Worm (Caenorhabditis elegans) whole organism, late embryonic: ENCODE measurements around the gene M03D4.4.

Source experiments
- C38D4.7 ChIP-seq: fragments of 200-800 bp; sonication (Bioruptor generic); optimal IDR thresholded peaks from 2 replicates; lab custom pipeline; 2018; ENCODE audit warnings: mild to moderate bottlenecking, missing genetic modification characterization, moderate library complexity, missing compliant biosample characterization
- F13H6.1 ChIP-seq: sonication (generic microtip); optimal IDR thresholded peaks from 2 replicates; lab custom pipeline; 2016; ENCODE audit warnings: missing genetic modification characterization, missing compliant biosample characterization
- K09A11.1 ChIP-seq: sonication (generic microtip); optimal IDR thresholded peaks from 2 replicates; lab custom pipeline; 2017; ENCODE audit warnings: antibody characterized with exemption, mild to moderate bottlenecking, missing genetic modification characterization, missing compliant biosample characterization; ENCODE audit not compliant: insufficient read depth
- T23F11.4 ChIP-seq: fragments of 200-800 bp; sonication (Bioruptor generic); optimal IDR thresholded peaks from 2 replicates; lab custom pipeline; 2018; ENCODE audit warnings: mild to moderate bottlenecking, missing genetic modification characterization, missing compliant biosample characterization
- ahr-1 ChIP-seq: sonication (generic microtip); optimal IDR thresholded peaks from 2 replicates; lab custom pipeline; 2016; ENCODE audit warnings: missing genetic modification characterization, missing compliant biosample characterization
- ceh-14 ChIP-seq: sonication (generic microtip); optimal IDR thresholded peaks from 2 replicates; lab custom pipeline; 2016; ENCODE audit warnings: missing genotype, missing genetic modification characterization, missing compliant biosample characterization
- ceh-18 ChIP-seq: sonication (generic microtip); optimal IDR thresholded peaks from 2 replicates; lab custom pipeline; 2016; ENCODE audit warnings: missing genetic modification characterization, missing compliant biosample characterization
- ceh-19 ChIP-seq: fragments of 200-800 bp; sonication (Bioruptor generic); optimal IDR thresholded peaks from 2 replicates; lab custom pipeline; 2018; ENCODE audit warnings: mild to moderate bottlenecking, missing genetic modification characterization, missing compliant biosample characterization
- ceh-2 ChIP-seq: sonication (generic microtip); optimal IDR thresholded peaks from 2 replicates; lab custom pipeline; 2016; ENCODE audit warnings: missing genotype, missing genetic modification characterization, missing compliant biosample characterization
- ceh-30 ChIP-seq: fragments of 150-350 bp; optimal IDR thresholded peaks from 2 replicates; lab custom pipeline; 2014; ENCODE audit warnings: missing biosample characterization, missing genetic modification characterization
- ceh-34 ChIP-seq: sonication (generic microtip); optimal IDR thresholded peaks from 2 replicates; lab custom pipeline; 2016; ENCODE audit warnings: mild to moderate bottlenecking, missing genetic modification characterization, missing compliant biosample characterization
- ceh-45 ChIP-seq: fragments of 200-800 bp; sonication (Bioruptor generic); IDR thresholded peaks from 2 replicates; pipeline ENCODE4 v1.3.6; 2022; ENCODE audit warnings: missing genetic modification reagents, missing genetic modification characterization, missing compliant biosample characterization
- ceh-6 ChIP-seq: fragments of 200-800 bp; sonication (Bioruptor generic); optimal IDR thresholded peaks from 2 replicates; lab custom pipeline; 2018; ENCODE audit warnings: mild to moderate bottlenecking, missing genetic modification characterization, missing compliant biosample characterization
- ceh-9 ChIP-seq: sonication (generic microtip); optimal IDR thresholded peaks from 2 replicates; lab custom pipeline; 2016; ENCODE audit warnings: mild to moderate bottlenecking, missing genetic modification characterization, inconsistent platforms, missing compliant biosample characterization
- che-1 ChIP-seq: sonication (generic microtip); optimal IDR thresholded peaks from 2 replicates; lab custom pipeline; 2016; ENCODE audit warnings: mild to moderate bottlenecking, missing genetic modification characterization, missing compliant biosample characterization
- elt-2 ChIP-seq: sonication (generic microtip); optimal IDR thresholded peaks from 2 replicates; lab custom pipeline; 2016; ENCODE audit warnings: missing genetic modification reagents, missing genetic modification characterization, missing compliant biosample characterization
- elt-4 ChIP-seq: sonication (generic microtip); optimal IDR thresholded peaks from 2 replicates; lab custom pipeline; 2016; ENCODE audit warnings: missing genetic modification characterization, missing compliant biosample characterization
- ets-4 ChIP-seq: sonication (generic microtip); optimal IDR thresholded peaks from 2 replicates; lab custom pipeline; 2016; ENCODE audit warnings: missing genetic modification characterization, missing compliant biosample characterization
- fax-1 ChIP-seq: sonication (generic microtip); optimal IDR thresholded peaks from 2 replicates; lab custom pipeline; 2016; ENCODE audit warnings: missing genotype, missing genetic modification characterization, missing compliant biosample characterization
- fkh-10 ChIP-seq: fragments of 150-350 bp; optimal IDR thresholded peaks from 2 replicates; lab custom pipeline; 2014; ENCODE audit warnings: missing biosample characterization, missing genetic modification reagents, missing genetic modification characterization
- fkh-6 ChIP-seq: sonication (generic microtip); optimal IDR thresholded peaks from 2 replicates; lab custom pipeline; 2016; ENCODE audit warnings: missing genetic modification characterization, missing compliant biosample characterization
- gmeb-2 ChIP-seq: sonication (generic microtip); optimal IDR thresholded peaks from 2 replicates; lab custom pipeline; 2016; ENCODE audit warnings: missing genetic modification characterization, inconsistent platforms, missing compliant biosample characterization
- hlh-13 ChIP-seq: fragments of 200-800 bp; sonication (Bioruptor generic); optimal IDR thresholded peaks from 2 replicates; lab custom pipeline; 2018; ENCODE audit warnings: mild to moderate bottlenecking, missing genetic modification characterization, missing compliant biosample characterization
- hlh-15 ChIP-seq: sonication (generic microtip); optimal IDR thresholded peaks from 2 replicates; lab custom pipeline; 2016; ENCODE audit warnings: missing genetic modification characterization, missing compliant biosample characterization
- hlh-30 ChIP-seq: sonication (generic microtip); optimal IDR thresholded peaks from 2 replicates; lab custom pipeline; 2017; ENCODE audit warnings: antibody characterized with exemption, missing genetic modification characterization, missing compliant biosample characterization; ENCODE audit not compliant: insufficient read depth
- hlh-6 ChIP-seq: sonication (generic microtip); optimal IDR thresholded peaks from 2 replicates; lab custom pipeline; 2016; ENCODE audit warnings: missing genotype, missing genetic modification characterization, missing compliant biosample characterization
- hlh-8 ChIP-seq: sonication (generic microtip); optimal IDR thresholded peaks from 2 replicates; lab custom pipeline; 2016; ENCODE audit warnings: missing genotype, missing genetic modification characterization, missing compliant biosample characterization
- lin-11 ChIP-seq: fragments of 200-800 bp; sonication (Bioruptor generic); optimal IDR thresholded peaks from 2 replicates; lab custom pipeline; 2018; ENCODE audit warnings: mild to moderate bottlenecking, missing genetic modification characterization, missing compliant biosample characterization
- madf-2 ChIP-seq: sonication (generic microtip); optimal IDR thresholded peaks from 2 replicates; lab custom pipeline; 2017; ENCODE audit warnings: missing genetic modification characterization, missing compliant biosample characterization
- nfya-1 ChIP-seq: sonication (generic microtip); optimal IDR thresholded peaks from 2 replicates; lab custom pipeline; 2017; ENCODE audit warnings: missing genetic modification characterization, mild to moderate bottlenecking, missing compliant biosample characterization, antibody characterized with exemption, moderate library complexity
- nhr-11 ChIP-seq: fragments of 150-350 bp; optimal IDR thresholded peaks from 2 replicates; lab custom pipeline; 2014; ENCODE audit warnings: missing biosample characterization, missing genetic modification characterization
- nhr-232 ChIP-seq: sonication (generic microtip); optimal IDR thresholded peaks from 2 replicates; lab custom pipeline; 2016; ENCODE audit warnings: missing genetic modification characterization, missing compliant biosample characterization
- odd-2 ChIP-seq: sonication (generic microtip); optimal IDR thresholded peaks from 2 replicates; lab custom pipeline; 2017; ENCODE audit warnings: antibody characterized with exemption, mild to moderate bottlenecking, missing genetic modification characterization, missing compliant biosample characterization
- pat-9 ChIP-seq: fragments of 200-800 bp; sonication (Bioruptor generic); optimal IDR thresholded peaks from 2 replicates; lab custom pipeline; 2018; ENCODE audit warnings: mild to moderate bottlenecking, missing genetic modification characterization, moderate library complexity, missing compliant biosample characterization
- pax-1 ChIP-seq: fragments of 150-350 bp; optimal IDR thresholded peaks from 2 replicates; lab custom pipeline; 2014; ENCODE audit warnings: missing biosample characterization, missing genetic modification characterization
- pha-2 ChIP-seq: sonication (generic microtip); optimal IDR thresholded peaks from 2 replicates; lab custom pipeline; 2017; ENCODE audit warnings: mild to moderate bottlenecking, missing genetic modification characterization, missing compliant biosample characterization
- pqm-1 ChIP-seq: sonication (generic microtip); optimal IDR thresholded peaks from 2 replicates; lab custom pipeline; 2016; ENCODE audit warnings: missing genetic modification characterization, missing compliant biosample characterization
- ref-2 ChIP-seq: sonication (generic microtip); optimal IDR thresholded peaks from 2 replicates; lab custom pipeline; 2016; ENCODE audit warnings: missing genetic modification characterization, missing compliant biosample characterization
- rnt-1 ChIP-seq: sonication (generic microtip); optimal IDR thresholded peaks from 2 replicates; lab custom pipeline; 2016; ENCODE audit warnings: missing genetic modification characterization, missing compliant biosample characterization
- sdc-2 ChIP-seq: sonication (generic microtip); optimal IDR thresholded peaks from 2 replicates; lab custom pipeline; 2016; ENCODE audit warnings: missing genotype, missing genetic modification characterization, missing compliant biosample characterization
- sox-2 ChIP-seq: fragments of 200-800 bp; sonication (Bioruptor generic); IDR thresholded peaks from 2 replicates; pipeline ENCODE4 v1.3.6; 2022; ENCODE audit warnings: missing genetic modification reagents, missing genetic modification characterization, missing compliant biosample characterization
- sox-4 ChIP-seq: sonication (generic microtip); optimal IDR thresholded peaks from 2 replicates; lab custom pipeline; 2017; ENCODE audit warnings: mild to moderate bottlenecking, missing genetic modification characterization, inconsistent platforms, missing compliant biosample characterization
- syd-9 ChIP-seq: sonication (generic microtip); optimal IDR thresholded peaks from 2 replicates; lab custom pipeline; 2016; ENCODE audit warnings: mild to moderate bottlenecking, missing genetic modification characterization, moderate library complexity, missing compliant biosample characterization
- tbx-7 ChIP-seq: sonication (generic microtip); optimal IDR thresholded peaks from 2 replicates; lab custom pipeline; 2016; ENCODE audit warnings: missing genotype, missing genetic modification characterization, missing compliant biosample characterization
- ttx-3 ChIP-seq: sonication (generic microtip); optimal IDR thresholded peaks from 2 replicates; lab custom pipeline; 2016; ENCODE audit warnings: missing genetic modification reagents, missing genetic modification characterization, missing compliant biosample characterization
- unc-42 ChIP-seq: sonication (generic microtip); optimal IDR thresholded peaks from 2 replicates; lab custom pipeline; 2016; ENCODE audit warnings: missing genotype, missing genetic modification characterization, missing compliant biosample characterization
- unc-55 ChIP-seq: sonication (generic microtip); optimal IDR thresholded peaks from 2 replicates; lab custom pipeline; 2017; ENCODE audit warnings: missing biosample characterization, missing genetic modification reagents, missing genetic modification characterization
- unc-86 ChIP-seq: sonication (generic microtip); optimal IDR thresholded peaks from 2 replicates; lab custom pipeline; 2016; ENCODE audit warnings: missing genetic modification characterization, missing compliant biosample characterization
- zip-5 ChIP-seq: sonication (generic microtip); optimal IDR thresholded peaks from 2 replicates; lab custom pipeline; 2016; ENCODE audit warnings: missing genetic modification characterization, missing compliant biosample characterization

Gene M03D4.4

ce11 chrIV:6097040-6097928 lies 29.8 kb downstream of the M03D4.4 start (continued):
- TF ChIP-seq syd-9, result peak; percentile 59
- peak; percentile 73 for TF ChIP-seq nfya-1
- TF ChIP-seq ceh-19 (GFP tag; lab: Kevin White, UChicago), result peak; percentile 55
- TF ChIP-seq ets-4 (tag; lab: Kevin White, UChicago), result peak; percentile 14
- no peak for TF ChIP-seq pha-2
- no peak for TF ChIP-seq zip-5 (tag; lab: Kevin White, UChicago)
- TF ChIP-seq odd-2 (tag; lab: Kevin White, UChicago), result no peak
- TF ChIP-seq ahr-1 (tag; lab: Kevin White, UChicago), result no peak
- TF ChIP-seq ttx-3 (tag; lab: Kevin White, UChicago), result no peak
- no peak for TF ChIP-seq ceh-9 (tag; lab: Kevin White, UChicago)
- TF ChIP-seq sox-2 (GFP tag; lab: Robert Waterston, UW), result peak; percentile 57
- no peak for TF ChIP-seq hlh-6
- peak; percentile 56 for TF ChIP-seq ref-2 (tag; lab: Kevin White, UChicago)
- no peak for TF ChIP-seq nhr-232 (tag; lab: Kevin White, UChicago)
- no peak for TF ChIP-seq pqm-1 (tag; lab: Kevin White, UChicago)
- no peak for TF ChIP-seq hlh-8 (tag; lab: Kevin White, UChicago)
- TF ChIP-seq ceh-34 (tag; lab: Kevin White, UChicago), result peak; percentile 85
- TF ChIP-seq ceh-14 (tag; lab: Kevin White, UChicago), result peak; percentile 49
- peak; percentile 26 for TF ChIP-seq pat-9 (tag; lab: Kevin White, UChicago)
- TF ChIP-seq sox-4 (tag; lab: Kevin White, UChicago), result no peak
- no peak for TF ChIP-seq fax-1 (tag; lab: Kevin White, UChicago)
- peak; percentile 43 for TF ChIP-seq T23F11.4
- TF ChIP-seq ceh-2 (tag; lab: Kevin White, UChicago), result peak; percentile 6
- no peak for TF ChIP-seq tbx-7
- TF ChIP-seq sdc-2 (tag; lab: Kevin White, UChicago), result peak; percentile 56
- TF ChIP-seq ceh-18 (tag; lab: Kevin White, UChicago), result peak; percentile 80
- TF ChIP-seq elt-4 (tag; lab: Kevin White, UChicago), result no peak
- TF ChIP-seq F13H6.1, result peak; percentile 65
- TF ChIP-seq rnt-1 (tag; lab: Kevin White, UChicago), result peak; percentile 72
- no peak for TF ChIP-seq fkh-10 (GFP tag; lab: Kevin White, UChicago)
- no peak for TF ChIP-seq unc-86 (tag; lab: Kevin White, UChicago)
- TF ChIP-seq C38D4.7, result no peak
- no peak for TF ChIP-seq nhr-11 (tag; lab: Kevin White, UChicago)
- no peak for TF ChIP-seq hlh-15 (tag; lab: Kevin White, UChicago)
- no peak for TF ChIP-seq hlh-30 (tag; lab: Kevin White, UChicago)
- TF ChIP-seq lin-11 (tag; lab: Kevin White, UChicago), result no peak
- no peak for TF ChIP-seq fkh-6
- TF ChIP-seq ceh-6 (GFP tag; lab: Kevin White, UChicago), result no peak
- TF ChIP-seq ceh-30 (tag; lab: Kevin White, UChicago), result no peak
- TF ChIP-seq unc-55 (GFP tag; lab: Kevin White, UChicago), result no peak

- no peak for TF ChIP-seq elt-4 (tag; lab: Kevin White, UChicago)
- TF ChIP-seq hlh-13, result no peak
- TF ChIP-seq ceh-45 (GFP tag; lab: Robert Waterston, UW), result no peak
- no peak for TF ChIP-seq nfya-1
- TF ChIP-seq madf-2 (tag; lab: Kevin White, UChicago), result no peak
- no peak for TF ChIP-seq unc-86 (tag; lab: Kevin White, UChicago)
- TF ChIP-seq nhr-11 (tag; lab: Kevin White, UChicago), result no peak
- TF ChIP-seq C38D4.7, result no peak
- TF ChIP-seq syd-9, result no peak
- TF ChIP-seq pax-1 (tag; lab: Kevin White, UChicago), result no peak
- TF ChIP-seq unc-42 (tag; lab: Kevin White, UChicago), result no peak
- TF ChIP-seq pqm-1 (tag; lab: Kevin White, UChicago), result no peak
- TF ChIP-seq tbx-7, result no peak
- no peak for TF ChIP-seq che-1
- no peak for TF ChIP-seq gmeb-2 (tag; lab: Kevin White, UChicago)
- TF ChIP-seq elt-2 (tag; lab: Kevin White, UChicago), result no peak
- no peak for TF ChIP-seq F13H6.1
- TF ChIP-seq K09A11.1 (tag; lab: Kevin White, UChicago), result no peak
- no peak for TF ChIP-seq ceh-2 (tag; lab: Kevin White, UChicago)
Measured at ce11 chrIV:6095357-6095858, 31.7 kb downstream of the M03D4.4 start, which contains the start of gene lag-1. TSS of gene lag-1 (plus strand) at chrIV:6095407.
